Worm (Caenorhabditis elegans): ENCODE results near the gene stip-1.
A peak's percentile ranks its signal among the peaks of the same experiment; 100 is the strongest.

ce11 chrII:10388041-10388706, 38.4 kb upstream of the stip-1 start:
- peak; percentile 9 for TF ChIP-seq elt-2 (tag; optimal IDR thresholded peaks at IDR 0.05)
- peak; percentile 38 for TF ChIP-seq snpc-4 (tag; optimal IDR thresholded peaks at IDR 0.05)
- TF ChIP-seq mdl-1 (tag; optimal IDR thresholded peaks at IDR 0.05), result peak in 1 of 2 experiments; percentile 44
- TF ChIP-seq ama-1 (optimal IDR thresholded peaks at IDR 0.05), result peak; percentile 16
- peak; percentile 61 for TF ChIP-seq skn-1 (tag; optimal IDR thresholded peaks at IDR 0.05)
- peak; percentile 65 for TF ChIP-seq lir-3 (tag; optimal IDR thresholded peaks at IDR 0.05; ENCODE audit: poor library complexity)
- peak; percentile 80 for TF ChIP-seq swsn-7 (tag; optimal IDR thresholded peaks at IDR 0.05)
- TF ChIP-seq irx-1 (tag; optimal IDR thresholded peaks at IDR 0.05), result peak; percentile 49
- no peak for TF ChIP-seq pag-3 (tag; optimal IDR thresholded peaks at IDR 0.05; ENCODE audit: borderline replicate concordance, insufficient read depth)
- peak; percentile 73 for TF ChIP-seq mep-1 (tag; optimal IDR thresholded peaks at IDR 0.05)
- peak in 2 of 6 experiments; percentile 0 to 56 for TF ChIP-seq elt-3 (tag; optimal IDR thresholded peaks at IDR 0.05)
- TF ChIP-seq nhr-28 (tag; optimal IDR thresholded peaks at IDR 0.05), result no peak
- TF ChIP-seq nhr-12 (tag; optimal IDR thresholded peaks at IDR 0.05), result no peak
- no peak for TF ChIP-seq sptf-1 (tag; optimal IDR thresholded peaks at IDR 0.05)
